Worm (Caenorhabditis elegans) whole organism, L2 larva: ENCODE measurements around the gene srj-6.

Source experiments
- Y55F3AM.14 ChIP-seq: fragments of 200-800 bp; sonication (Bioruptor generic); optimal IDR thresholded peaks from 2 replicates; lab custom pipeline; 2018; ENCODE audit warnings: mild to moderate bottlenecking, missing genetic modification characterization, missing compliant biosample characterization
- ZK546.5 ChIP-seq: sonication (generic microtip); optimal IDR thresholded peaks from 2 replicates; lab custom pipeline; 2017; ENCODE audit warnings: missing biosample characterization, missing genetic modification characterization
- egl-27 ChIP-seq: sonication (generic microtip); optimal IDR thresholded peaks from 3 replicates; lab custom pipeline; 2017; ENCODE audit warnings: missing biosample characterization, missing genetic modification reagents, missing genetic modification characterization
- lin-39 ChIP-seq: fragments of 150-350 bp; optimal IDR thresholded peaks from 2 replicates; lab custom pipeline; 2014; ENCODE audit warnings: missing biosample characterization, missing genetic modification reagents, missing genetic modification characterization
- lsy-2 ChIP-seq, 2 experiments: fragments of 150-350 bp in 1 of 2; sonication (generic microtip) in 1 of 2; optimal IDR thresholded peaks; 2 replicates each; lab custom pipeline; 2014 to 2017; ENCODE audit warnings: missing biosample characterization in 2 of 2, missing genetic modification characterization in 2 of 2
- mdl-1 ChIP-seq, 2 experiments: fragments of 150-350 bp in 1 of 2; sonication (generic microtip) in 1 of 2; optimal IDR thresholded peaks; 2 replicates each; lab custom pipeline; 2017; ENCODE audit warnings: missing biosample characterization in 2 of 2, missing genetic modification characterization in 2 of 2
- nhr-11 ChIP-seq: fragments of 150-350 bp; optimal IDR thresholded peaks from 2 replicates; lab custom pipeline; 2014; ENCODE audit warnings: missing biosample characterization, missing genetic modification characterization
- sem-4 ChIP-seq: fragments of 150-350 bp; optimal IDR thresholded peaks from 2 replicates; lab custom pipeline; 2014; ENCODE audit warnings: missing biosample characterization, missing genetic modification reagents, missing genetic modification characterization
- skn-1 ChIP-seq: sonication (generic microtip); optimal IDR thresholded peaks from 2 replicates; lab custom pipeline; 2017; ENCODE audit warnings: missing biosample characterization, missing genetic modification characterization
- snpc-4 ChIP-seq: fragments of 150-350 bp; optimal IDR thresholded peaks from 2 replicates; lab custom pipeline; 2014; ENCODE audit warnings: missing biosample characterization, missing genetic modification characterization
- unc-62 ChIP-seq: fragments of 150-350 bp; optimal IDR thresholded peaks from 2 replicates; lab custom pipeline; 2014; ENCODE audit warnings: missing biosample characterization, missing genetic modification reagents, missing genetic modification characterization
- zag-1 ChIP-seq: fragments of 150-350 bp; optimal IDR thresholded peaks from 2 replicates; lab custom pipeline; 2014; ENCODE audit warnings: missing biosample characterization, missing genetic modification characterization

ce11 chrV:655823-656222 is 1.5 kb upstream of the srj-6 start, which contains the start of gene srh-245:
- TF ChIP-seq snpc-4 (tag; lab: Kevin White, UChicago) (no peak), mdl-1 (tag; optimal IDR thresholded peaks at IDR 0.05; lab: Kevin White, UChicago) (no peak), lin-39 (tag; lab: Kevin White, UChicago) (no peak), skn-1 (tag; lab: Kevin White, UChicago) (no peak), ZK546.5 (tag; lab: Kevin White, UChicago) (no peak), sem-4 (tag; lab: Kevin White, UChicago) (no peak), zag-1 (tag; lab: Kevin White, UChicago) (no peak), nhr-11 (tag; lab: Kevin White, UChicago) (no peak), egl-27 (tag; lab: Kevin White, UChicago) (no peak), unc-62 (GFP tag; lab: Kevin White, UChicago) (no peak), lsy-2 (tag; optimal IDR thresholded peaks at IDR 0.05; lab: Kevin White, UChicago) (no peak), Y55F3AM.14 (GFP tag; lab: Kevin White, UChicago) (no peak)
